Fruit fly (Drosophila melanogaster) whole organism, embryonic: Measurements from ENCODE around the gene Or23a.

ENCODE experiments used
- ATbp ChIP-seq: fragments of 200-800 bp; sonication (Bioruptor generic); optimal IDR thresholded peaks from 2 replicates; lab custom pipeline; 2017; ENCODE audit warnings: missing biosample characterization, mild to moderate bottlenecking, missing genetic modification characterization, missing genetic modification reagents
- Adf1 ChIP-seq: fragments of 200-800 bp; sonication (Bioruptor generic); IDR thresholded peaks from 2 replicates; pipeline ENCODE4 v1.3.6; 2022; ENCODE audit warnings: missing biosample characterization, missing genetic modification characterization
- Atf-2 ChIP-seq: fragments of 200-800 bp; sonication (Bioruptor generic); optimal IDR thresholded peaks from 2 replicates; lab custom pipeline; 2016; ENCODE audit warnings: missing biosample characterization, missing genetic modification characterization
- Atf3 ChIP-seq: fragments of 200-800 bp; sonication (Bioruptor generic); optimal IDR thresholded peaks from 3 replicates; lab custom pipeline; 2016; ENCODE audit warnings: missing biosample characterization, missing genetic modification characterization
- C15 ChIP-seq: fragments of 200-800 bp; sonication (Bioruptor generic); IDR thresholded peaks from 3 replicates; pipeline ENCODE4 v1.3.6; 2022; ENCODE audit warnings: missing biosample characterization, missing genetic modification characterization
- CG11504 ChIP-seq: fragments of 200-800 bp; sonication (Bioruptor generic); optimal IDR thresholded peaks from 3 replicates; lab custom pipeline; 2019; ENCODE audit warnings: missing biosample characterization, mild to moderate bottlenecking, missing genetic modification characterization, moderate library complexity
- CG13894 ChIP-seq: fragments of 200-800 bp; sonication (Bioruptor generic); optimal IDR thresholded peaks from 3 replicates; lab custom pipeline; 2018; ENCODE audit warnings: missing biosample characterization, mild to moderate bottlenecking, missing genetic modification characterization, moderate library complexity
- CG17385 ChIP-seq: fragments of 200-800 bp; sonication (Bioruptor generic); optimal IDR thresholded peaks from 3 replicates; lab custom pipeline; 2018; ENCODE audit warnings: missing biosample characterization, mild to moderate bottlenecking, missing genetic modification characterization
- CG18262 ChIP-seq: fragments of 200-800 bp; optimal IDR thresholded peaks from 3 replicates; lab custom pipeline; 2019; ENCODE audit warnings: missing biosample characterization, mild to moderate bottlenecking, missing genetic modification characterization, moderate library complexity
- CG3163 ChIP-seq: fragments of 200-800 bp; sonication (Bioruptor generic); optimal IDR thresholded peaks from 3 replicates; lab custom pipeline; 2016; ENCODE audit warnings: missing biosample characterization, missing genetic modification characterization
- CG32532 ChIP-seq: fragments of 200-800 bp; sonication (Bioruptor generic); IDR thresholded peaks from 2 replicates; pipeline ENCODE4 v1.3.6; 2022; ENCODE audit warnings: missing biosample characterization, missing genetic modification characterization
- CG33213 ChIP-seq: fragments of 200-800 bp; sonication (Bioruptor generic); optimal IDR thresholded peaks from 3 replicates; lab custom pipeline; 2016; ENCODE audit warnings: missing biosample characterization, missing genetic modification characterization
- CG6683 ChIP-seq: fragments of 200-800 bp; sonication (Bioruptor generic); optimal IDR thresholded peaks from 2 replicates; lab custom pipeline; 2017; ENCODE audit warnings: missing biosample characterization, mild to moderate bottlenecking, missing genetic modification characterization, missing genetic modification reagents
- CG6791 ChIP-seq: fragments of 200-800 bp; sonication (Bioruptor generic); IDR thresholded peaks from 3 replicates; pipeline ENCODE4 v1.3.6; 2022; ENCODE audit warnings: missing biosample characterization, missing genetic modification characterization; ENCODE audit not compliant: partially characterized antibody
- CG7556 ChIP-seq: fragments of 200-800 bp; sonication (Bioruptor generic); optimal IDR thresholded peaks from 2 replicates; lab custom pipeline; 2017; ENCODE audit warnings: missing biosample characterization, mild to moderate bottlenecking, missing genetic modification characterization
- CkIIα-i1 ChIP-seq: fragments of 200-800 bp; sonication (Bioruptor generic); IDR thresholded peaks from 2 replicates; pipeline ENCODE4 v1.3.6; 2022; ENCODE audit warnings: missing biosample characterization, missing genetic modification characterization
- D19A ChIP-seq: fragments of 200-800 bp; optimal IDR thresholded peaks from 3 replicates; lab custom pipeline; 2019; ENCODE audit warnings: missing biosample characterization, mild to moderate bottlenecking, missing genetic modification characterization, moderate library complexity
- Dip3 ChIP-seq: fragments of 200-800 bp; sonication (Bioruptor generic); optimal IDR thresholded peaks from 3 replicates; lab custom pipeline; 2016; ENCODE audit warnings: missing biosample characterization, missing genetic modification characterization
- HLH4C ChIP-seq: fragments of 200-800 bp; sonication (Bioruptor generic); IDR thresholded peaks from 3 replicates; pipeline ENCODE4 v1.3.6; 2022; ENCODE audit warnings: missing biosample characterization, missing genetic modification characterization; ENCODE audit not compliant: partially characterized antibody
- Hand ChIP-seq: fragments of 200-800 bp; sonication (Bioruptor generic); optimal IDR thresholded peaks from 2 replicates; lab custom pipeline; 2017; ENCODE audit warnings: mild to moderate bottlenecking, missing biosample characterization, missing genetic modification reagents, missing genetic modification characterization
- Hey ChIP-seq: fragments of 200-800 bp; sonication (Bioruptor generic); optimal IDR thresholded peaks from 3 replicates; lab custom pipeline; 2018; ENCODE audit warnings: missing biosample characterization, mild to moderate bottlenecking, missing genetic modification characterization
- HmgD ChIP-seq: fragments of 200-800 bp; sonication (Bioruptor generic); optimal IDR thresholded peaks from 3 replicates; lab custom pipeline; 2016; ENCODE audit warnings: missing biosample characterization, missing genetic modification characterization
- Hr51 ChIP-seq, 2 experiments: fragments of 200-800 bp; sonication (Bioruptor generic); optimal IDR thresholded peaks; 2 replicates in 1 of 2; 3 replicates in 1 of 2; lab custom pipeline; 2016 to 2018; ENCODE audit warnings: missing biosample characterization in 2 of 2, missing genetic modification characterization in 2 of 2, mild to moderate bottlenecking in 1 of 2, moderate library complexity in 1 of 2
- MESR4 ChIP-seq: fragments of 200-800 bp; sonication (Bioruptor generic); optimal IDR thresholded peaks from 2 replicates; lab custom pipeline; 2018; ENCODE audit warnings: missing biosample characterization, mild to moderate bottlenecking, missing genetic modification characterization, moderate library complexity
- NC2β ChIP-seq: fragments of 200-800 bp; sonication (Bioruptor generic); optimal IDR thresholded peaks from 2 replicates; lab custom pipeline; 2016; ENCODE audit warnings: missing biosample characterization, missing genetic modification characterization
- Neu2 ChIP-seq: fragments of 200-800 bp; sonication (Bioruptor generic); optimal IDR thresholded peaks from 3 replicates; lab custom pipeline; 2016; ENCODE audit warnings: missing biosample characterization, missing genetic modification characterization, borderline replicate concordance
- PHDP ChIP-seq: fragments of 200-800 bp; sonication (Bioruptor generic); optimal IDR thresholded peaks from 3 replicates; lab custom pipeline; 2018; ENCODE audit warnings: missing biosample characterization, mild to moderate bottlenecking, missing genetic modification characterization, moderate library complexity
- Ssrp ChIP-seq: fragments of 200-800 bp; sonication (Bioruptor generic); optimal IDR thresholded peaks from 2 replicates; lab custom pipeline; 2018; ENCODE audit warnings: missing biosample characterization, mild to moderate bottlenecking, missing genetic modification characterization, moderate library complexity
- TFAM ChIP-seq: fragments of 200-800 bp; sonication (Bioruptor generic); optimal IDR thresholded peaks from 2 replicates; lab custom pipeline; 2017; ENCODE audit warnings: missing biosample characterization, missing genetic modification characterization, inconsistent platforms
- abd-A ChIP-seq: fragments of 200-800 bp; sonication (Bioruptor generic); optimal IDR thresholded peaks from 3 replicates; lab custom pipeline; 2019; ENCODE audit warnings: missing biosample characterization, mild to moderate bottlenecking, missing genetic modification characterization, moderate library complexity
- al ChIP-seq: fragments of 200-800 bp; sonication (Bioruptor generic); IDR thresholded peaks from 2 replicates; pipeline ENCODE4 v1.3.6; 2022; ENCODE audit warnings: missing biosample characterization, missing genetic modification characterization
- bab2 ChIP-seq: fragments of 200-800 bp; sonication (Bioruptor generic); optimal IDR thresholded peaks from 2 replicates; lab custom pipeline; 2016; ENCODE audit warnings: missing biosample characterization, missing genetic modification characterization
- bsh ChIP-seq, 2 experiments: fragments of 200-800 bp; sonication (Bioruptor generic); optimal IDR thresholded peaks; 2 replicates each; lab custom pipeline; 2017 to 2018; ENCODE audit warnings: mild to moderate bottlenecking in 2 of 2, missing biosample characterization in 2 of 2, missing genetic modification characterization in 2 of 2, moderate library complexity in 1 of 2
- chif ChIP-seq, 2 experiments: fragments of 200-800 bp; sonication (Bioruptor generic); optimal IDR thresholded peaks; 3 replicates each; lab custom pipeline; 2016; ENCODE audit warnings: missing biosample characterization in 2 of 2, missing genetic modification characterization in 2 of 2
- ci ChIP-seq: fragments of 200-800 bp; sonication (Bioruptor generic); IDR thresholded peaks from 3 replicates; pipeline ENCODE4 v1.3.6; 2022; ENCODE audit warnings: missing biosample characterization, missing genetic modification characterization
- eve ChIP-seq, 2 experiments: fragments of >200 bp; optimal IDR thresholded peaks; 2 replicates each; lab custom pipeline; 2017; ENCODE audit warnings: missing biosample characterization in 2 of 2, missing genetic modification characterization in 2 of 2
- gem ChIP-seq: fragments of 200-800 bp; sonication (Bioruptor generic); optimal IDR thresholded peaks from 2 replicates; lab custom pipeline; 2019; ENCODE audit warnings: missing biosample characterization, mild to moderate bottlenecking, missing genetic modification characterization, moderate library complexity
- grn ChIP-seq: fragments of 200-800 bp; sonication (Bioruptor generic); optimal IDR thresholded peaks from 3 replicates; lab custom pipeline; 2017; ENCODE audit warnings: missing biosample characterization, missing genetic modification characterization
- gro ChIP-seq: fragments of 200-800 bp; sonication (Bioruptor generic); optimal IDR thresholded peaks from 2 replicates; lab custom pipeline; 2016; ENCODE audit warnings: missing biosample characterization, missing genetic modification characterization
- gsb ChIP-seq: fragments of 200-800 bp; sonication (Bioruptor generic); IDR thresholded peaks from 2 replicates; pipeline ENCODE4 v1.3.6; 2022; ENCODE audit warnings: missing biosample characterization, missing genetic modification characterization
- hth ChIP-seq: fragments of >200 bp; optimal IDR thresholded peaks from 2 replicates; lab custom pipeline; 2017; ENCODE audit warnings: inconsistent platforms
- nerfin-1 ChIP-seq: fragments of 200-800 bp; sonication (Bioruptor generic); optimal IDR thresholded peaks from 3 replicates; lab custom pipeline; 2019; ENCODE audit warnings: missing biosample characterization, mild to moderate bottlenecking, missing genetic modification characterization, moderate library complexity
- nmo ChIP-seq: fragments of 200-800 bp; sonication (Bioruptor generic); optimal IDR thresholded peaks from 2 replicates; lab custom pipeline; 2018; ENCODE audit warnings: missing biosample characterization, mild to moderate bottlenecking, missing genetic modification characterization, moderate library complexity
- p53 ChIP-seq: fragments of 200-800 bp; sonication (Bioruptor generic); optimal IDR thresholded peaks from 2 replicates; lab custom pipeline; 2016; ENCODE audit warnings: missing biosample characterization, missing genetic modification characterization
- run ChIP-seq: fragments of 200-800 bp; sonication (Bioruptor generic); optimal IDR thresholded peaks from 3 replicates; lab custom pipeline; 2018; ENCODE audit warnings: missing biosample characterization, mild to moderate bottlenecking, missing genetic modification characterization
- sd ChIP-seq: fragments of 200-800 bp; sonication (Bioruptor generic); optimal IDR thresholded peaks from 3 replicates; lab custom pipeline; 2018; ENCODE audit warnings: missing biosample characterization, mild to moderate bottlenecking, missing genetic modification characterization, moderate library complexity
- sisA ChIP-seq: fragments of 200-800 bp; sonication (Bioruptor generic); IDR thresholded peaks from 2 replicates; pipeline ENCODE4 v1.3.6; 2022; ENCODE audit warnings: missing biosample characterization, missing genetic modification characterization
- sug ChIP-seq: fragments of 200-800 bp; optimal IDR thresholded peaks from 2 replicates; lab custom pipeline; 2019; ENCODE audit warnings: missing biosample characterization, mild to moderate bottlenecking, missing genetic modification characterization, moderate library complexity
- tup ChIP-seq: fragments of 200-800 bp; sonication (Bioruptor generic); optimal IDR thresholded peaks from 2 replicates; lab custom pipeline; 2016; ENCODE audit warnings: missing biosample characterization, mild to moderate bottlenecking, missing genetic modification characterization, moderate library complexity
- twi ChIP-seq: fragments of 200-800 bp; optimal IDR thresholded peaks from 2 replicates; lab custom pipeline; 2019; ENCODE audit warnings: missing biosample characterization, mild to moderate bottlenecking, missing genetic modification characterization, moderate library complexity

The Or23a gene

DNA sequence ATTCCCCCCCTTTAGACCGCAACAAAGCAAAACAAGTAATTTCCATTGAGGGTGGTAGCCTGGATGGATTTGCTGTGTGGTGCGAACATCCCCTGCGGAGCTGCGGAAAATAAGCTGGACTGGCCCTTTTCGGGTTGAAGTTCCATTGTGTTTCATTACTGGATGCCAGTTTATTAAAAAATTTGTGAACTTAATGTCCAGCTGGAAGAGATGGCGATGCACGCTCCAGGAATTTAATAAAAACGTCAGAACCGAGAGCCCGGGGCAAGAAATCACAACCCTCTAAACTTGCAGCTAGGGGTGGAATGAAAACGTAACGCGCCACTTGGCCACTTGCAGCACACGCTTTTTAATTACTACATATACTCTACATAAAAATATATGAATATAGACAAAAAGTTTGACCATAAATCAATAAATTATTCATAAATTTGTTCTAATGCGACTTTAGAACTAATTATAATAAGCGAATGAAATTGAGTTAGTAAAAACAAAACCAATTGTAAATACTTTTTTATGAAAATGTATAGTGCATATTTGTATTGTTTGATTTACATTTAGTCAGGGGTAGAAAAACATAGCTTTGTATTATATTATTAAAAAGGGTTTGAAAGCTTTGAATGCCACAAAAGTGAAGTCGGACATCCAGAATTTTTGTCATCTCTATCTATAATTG, 17.4 kb upstream of the Or23a start:
- peak in 1 of 2 experiments; percentile 29 for TF ChIP-seq Hr51 (GFP tag; optimal IDR thresholded peaks at IDR 0.05; lab: Kevin White, UChicago)
- TF ChIP-seq TFAM, result no peak
- TF ChIP-seq gro (GFP tag; lab: Kevin White, UChicago), result no peak
- TF ChIP-seq CG11504 (tag; lab: Kevin White, UChicago), result peak; percentile 58
- no peak for TF ChIP-seq ci (GFP tag; lab: Robert Waterston, UW)
- TF ChIP-seq HmgD (GFP tag; lab: Kevin White, UChicago), result no peak
- TF ChIP-seq Neu2 (GFP tag; lab: Kevin White, UChicago), result no peak
- no peak for TF ChIP-seq Dip3
- TF ChIP-seq Atf-2, result no peak
- TF ChIP-seq bsh (GFP tag; optimal IDR thresholded peaks at IDR 0.05; lab: Kevin White, UChicago), result peak in 1 of 2 experiments; percentile 58
- TF ChIP-seq grn (GFP tag; lab: Kevin White, UChicago), result no peak
- TF ChIP-seq CG17385 (GFP tag; lab: Kevin White, UChicago), result peak; percentile 12
- TF ChIP-seq PHDP, result peak; percentile 42
- TF ChIP-seq CG13894 (tag; lab: Kevin White, UChicago), result no peak
- TF ChIP-seq nerfin-1 (tag; lab: Kevin White, UChicago), result peak; percentile 60
- no peak for TF ChIP-seq CkIIα-i1 (GFP tag; lab: Robert Waterston, UW)
- no peak for TF ChIP-seq bab2 (GFP tag; lab: Kevin White, UChicago)
- peak; percentile 89 for TF ChIP-seq D19A (tag; lab: Kevin White, UChicago)
- TF ChIP-seq eve (GFP tag; optimal IDR thresholded peaks at IDR 0.05; lab: Kevin White, UChicago), result no peak
- peak; percentile 64 for TF ChIP-seq abd-A (tag; lab: Kevin White, UChicago)
- no peak for TF ChIP-seq Hand (GFP tag; lab: Kevin White, UChicago)
- TF ChIP-seq tup (GFP tag; lab: Kevin White, UChicago), result no peak
- no peak for TF ChIP-seq Adf1
- no peak for TF ChIP-seq gsb (GFP tag; lab: Robert Waterston, UW)
- no peak for TF ChIP-seq CG6791 (GFP tag; lab: Robert Waterston, UW)
- TF ChIP-seq HLH4C (GFP tag; lab: Robert Waterston, UW), result no peak
- TF ChIP-seq Atf3 (GFP tag; lab: Kevin White, UChicago), result no peak
- no peak for TF ChIP-seq twi
- peak; percentile 3 for TF ChIP-seq run (tag; lab: Kevin White, UChicago)
- TF ChIP-seq al (GFP tag; lab: Robert Waterston, UW), result no peak
- TF ChIP-seq NC2β, result no peak
- no peak for TF ChIP-seq sisA (GFP tag; lab: Robert Waterston, UW)
- no peak for TF ChIP-seq CG33213 (GFP tag; lab: Kevin White, UChicago)
- TF ChIP-seq sug (tag; lab: Kevin White, UChicago), result no peak
- TF ChIP-seq sd (tag; lab: Kevin White, UChicago), result peak; percentile 68
- TF ChIP-seq chif (GFP tag; optimal IDR thresholded peaks at IDR 0.05; lab: Kevin White, UChicago), result no peak
- no peak for TF ChIP-seq p53 (GFP tag; lab: Kevin White, UChicago)
- no peak for TF ChIP-seq MESR4 (GFP tag; lab: Kevin White, UChicago)
- peak; percentile 21 for TF ChIP-seq Hey (tag; lab: Kevin White, UChicago)
- peak; percentile 18 for TF ChIP-seq nmo (GFP tag; lab: Kevin White, UChicago)
- peak; percentile 13 for TF ChIP-seq ATbp (GFP tag; lab: Kevin White, UChicago)
- no peak for TF ChIP-seq CG6683
- no peak for TF ChIP-seq CG3163 (GFP tag; lab: Kevin White, UChicago)
- peak; percentile 31 for TF ChIP-seq Ssrp (tag; lab: Kevin White, UChicago)
- TF ChIP-seq gem (tag; lab: Kevin White, UChicago), result peak; percentile 72
- 0 out of 2 replicates have a peak, but pooled peaks have one; percentile 17 for TF ChIP-seq CG32532 (GFP tag; lab: Robert Waterston, UW)
- no peak for TF ChIP-seq CG18262
- no peak for TF ChIP-seq hth (lab: Kevin White, UChicago)
- TF ChIP-seq C15 (GFP tag; lab: Robert Waterston, UW), result no peak
- TF ChIP-seq CG7556 (GFP tag; lab: Kevin White, UChicago), result peak; percentile 42
